Worm (Caenorhabditis elegans) whole organism, young adult: Measurements from ENCODE around the gene npr-29.

Experiments
- B0019.2 ChIP-seq: fragments of 200-800 bp; sonication (Bioruptor generic); conservative IDR thresholded peaks from 2 replicates; pipeline ENCODE4 v1.3.6; 2022; ENCODE audit warnings: missing genetic modification reagents, missing genetic modification characterization, missing compliant biosample characterization
- F23B12.7 ChIP-seq: sonication (generic microtip); optimal IDR thresholded peaks from 2 replicates; lab custom pipeline; 2017; ENCODE audit warnings: missing genetic modification characterization, mild to moderate bottlenecking, missing compliant biosample characterization, antibody characterized with exemption, moderate library complexity; ENCODE audit not compliant: insufficient read depth
- K11D2.4 ChIP-seq: fragments of 200-800 bp; sonication (Bioruptor generic); IDR thresholded peaks from 2 replicates; pipeline ENCODE4 v1.3.6; 2022; ENCODE audit warnings: missing genetic modification reagents, missing genetic modification characterization, missing compliant biosample characterization
- T07F8.4 ChIP-seq: sonication (generic microtip); optimal IDR thresholded peaks from 2 replicates; lab custom pipeline; 2016; ENCODE audit warnings: mild to moderate bottlenecking, missing genetic modification characterization, moderate library complexity, missing compliant biosample characterization
- Y79H2A.3 ChIP-seq: fragments of 200-800 bp; sonication (Bioruptor generic); conservative IDR thresholded peaks from 2 replicates; pipeline ENCODE4 v1.3.6; 2022; ENCODE audit warnings: missing genetic modification reagents, missing genetic modification characterization, missing compliant biosample characterization
- Y95B8A.8 ChIP-seq: fragments of 200-800 bp; sonication (Bioruptor generic); IDR thresholded peaks from 2 replicates; pipeline ENCODE4 v1.3.6; 2022; ENCODE audit warnings: missing genetic modification reagents, missing genetic modification characterization, missing compliant biosample characterization
- aptf-3 ChIP-seq: fragments of 200-800 bp; sonication (Bioruptor generic); IDR thresholded peaks from 2 replicates; pipeline ENCODE4 v1.3.6; 2022; ENCODE audit warnings: missing genetic modification characterization, missing compliant biosample characterization
- attf-6 ChIP-seq: fragments of 200-800 bp; sonication (Bioruptor generic); IDR thresholded peaks from 2 replicates; pipeline ENCODE4 v1.3.6; 2022; ENCODE audit warnings: missing genetic modification reagents, missing genetic modification characterization, missing compliant biosample characterization
- bed-2 ChIP-seq: fragments of 200-800 bp; sonication (Bioruptor generic); IDR thresholded peaks from 2 replicates; pipeline ENCODE4 v1.3.6; 2022; ENCODE audit warnings: missing genetic modification reagents, missing genetic modification characterization, missing compliant biosample characterization
- cebp-1 ChIP-seq, 2 experiments: fragments of 200-800 bp in 1 of 2; sonication (Bioruptor generic) in 1 of 2; sonication (generic microtip) in 1 of 2; IDR thresholded peaks in 1 of 2; optimal IDR thresholded peaks in 1 of 2; 2 replicates each; pipeline versions ENCODE4 v1.3.6 to Lab custom; 2017 to 2022; ENCODE audit warnings: missing compliant biosample characterization in 2 of 2, missing genetic modification characterization in 2 of 2, mild to moderate bottlenecking in 1 of 2, missing genetic modification reagents in 1 of 2, moderate library complexity in 1 of 2
- ceh-27 ChIP-seq: fragments of 200-800 bp; sonication (Bioruptor generic); optimal IDR thresholded peaks from 2 replicates; lab custom pipeline; 2018; ENCODE audit warnings: mild to moderate bottlenecking, missing genetic modification characterization, moderate library complexity, missing compliant biosample characterization
- die-1 ChIP-seq: sonication (generic microtip); optimal IDR thresholded peaks from 2 replicates; lab custom pipeline; 2016; ENCODE audit warnings: missing genotype, mild to moderate bottlenecking, missing genetic modification characterization, missing compliant biosample characterization
- dox-1 ChIP-seq: fragments of 200-800 bp; sonication (Bioruptor generic); IDR thresholded peaks from 2 replicates; pipeline ENCODE4 v1.3.6; 2022; ENCODE audit warnings: missing genetic modification reagents, missing genetic modification characterization, missing compliant biosample characterization
- ets-4 ChIP-seq: fragments of 200-800 bp; sonication (Bioruptor generic); optimal IDR thresholded peaks from 2 replicates; lab custom pipeline; 2018; ENCODE audit warnings: mild to moderate bottlenecking, missing genetic modification characterization, missing compliant biosample characterization
- gei-17 ChIP-seq: fragments of 200-800 bp; sonication (Bioruptor generic); optimal IDR thresholded peaks from 2 replicates; lab custom pipeline; 2018; ENCODE audit warnings: mild to moderate bottlenecking, missing genetic modification characterization, missing compliant biosample characterization
- hmg-20 ChIP-seq: fragments of 200-800 bp; sonication (Bioruptor generic); IDR thresholded peaks from 2 replicates; pipeline ENCODE4 v1.3.6; 2022; ENCODE audit warnings: missing genetic modification reagents, missing genetic modification characterization, missing compliant biosample characterization
- let-526 ChIP-seq: fragments of 200-800 bp; sonication (Bioruptor generic); IDR thresholded peaks from 2 replicates; pipeline ENCODE4 v1.3.6; 2022; ENCODE audit warnings: missing genetic modification reagents, missing genetic modification characterization, missing compliant biosample characterization
- let-607 ChIP-seq, 2 experiments: fragments of 200-800 bp in 1 of 2; sonication (Bioruptor generic) in 1 of 2; sonication (generic microtip) in 1 of 2; optimal IDR thresholded peaks; 2 replicates each; lab custom pipeline; 2016 to 2018; ENCODE audit warnings: mild to moderate bottlenecking in 2 of 2, missing compliant biosample characterization in 2 of 2, missing genetic modification characterization in 2 of 2, moderate library complexity in 2 of 2, missing genotype in 1 of 2
- lin-35 ChIP-seq, 3 experiments: fragments of 150-350 bp in 2 of 3; sonication (generic microtip) in 1 of 3; optimal IDR thresholded peaks; 2 replicates each; lab custom pipeline; 2014 to 2018; ENCODE audit warnings: missing biosample characterization in 3 of 3, missing genetic modification characterization in 3 of 3, missing genetic modification reagents in 3 of 3
- lin-40 ChIP-seq: sonication (generic microtip); optimal IDR thresholded peaks from 2 replicates; lab custom pipeline; 2016; ENCODE audit warnings: missing genetic modification characterization, mild to moderate bottlenecking, missing compliant biosample characterization, missing genotype, missing genetic modification reagents
- lir-1 ChIP-seq: fragments of 200-800 bp; sonication (Bioruptor generic); conservative IDR thresholded peaks from 2 replicates; pipeline ENCODE4 v1.3.6; 2022; ENCODE audit warnings: missing genetic modification reagents, missing genetic modification characterization, missing compliant biosample characterization
- lsl-1 ChIP-seq: fragments of 200-800 bp; sonication (Bioruptor generic); optimal IDR thresholded peaks from 2 replicates; lab custom pipeline; 2018; ENCODE audit warnings: mild to moderate bottlenecking, missing genetic modification characterization, moderate library complexity, missing compliant biosample characterization
- madf-6 ChIP-seq: fragments of 200-800 bp; sonication (Bioruptor generic); IDR thresholded peaks from 2 replicates; pipeline ENCODE4 v1.3.6; 2022; ENCODE audit warnings: missing genetic modification reagents, missing genetic modification characterization, missing compliant biosample characterization
- nfya-1 ChIP-seq: sonication (generic microtip); optimal IDR thresholded peaks from 2 replicates; lab custom pipeline; 2017; ENCODE audit warnings: antibody characterized with exemption, missing compliant biosample characterization, missing genetic modification characterization, borderline replicate concordance; ENCODE audit not compliant: insufficient read depth
- nfyb-1 ChIP-seq: fragments of 200-800 bp; sonication (Bioruptor generic); IDR thresholded peaks from 2 replicates; pipeline ENCODE4 v1.3.6; 2022; ENCODE audit warnings: missing genetic modification reagents, missing genetic modification characterization, missing compliant biosample characterization
- nhr-27 ChIP-seq: fragments of 200-800 bp; sonication (Bioruptor generic); optimal IDR thresholded peaks from 2 replicates; lab custom pipeline; 2018; ENCODE audit warnings: mild to moderate bottlenecking, missing genetic modification characterization, moderate library complexity, missing compliant biosample characterization
- nhr-80 ChIP-seq: sonication (generic microtip); optimal IDR thresholded peaks from 2 replicates; lab custom pipeline; 2016; ENCODE audit warnings: missing genetic modification characterization, missing compliant biosample characterization
- rec-8 ChIP-seq, 2 experiments: sonication (generic microtip); optimal IDR thresholded peaks; 2 replicates each; lab custom pipeline; 2016; ENCODE audit warnings: mild to moderate bottlenecking in 2 of 2, missing genetic modification characterization in 2 of 2, missing genetic modification reagents in 2 of 2, missing genotype in 2 of 2, missing biosample characterization in 1 of 2, missing compliant biosample characterization in 1 of 2, moderate library complexity in 1 of 2
- snpc-1.1 ChIP-seq: sonication (generic microtip); optimal IDR thresholded peaks from 2 replicates; lab custom pipeline; 2017; ENCODE audit warnings: missing genetic modification characterization, mild to moderate bottlenecking, missing compliant biosample characterization, antibody characterized with exemption, moderate library complexity, missing genotype, missing genetic modification reagents; ENCODE audit not compliant: insufficient read depth
- unc-130 ChIP-seq: sonication (generic microtip); optimal IDR thresholded peaks from 2 replicates; lab custom pipeline; 2016; ENCODE audit warnings: missing genetic modification reagents, missing genetic modification characterization, missing compliant biosample characterization
- ztf-22 ChIP-seq: fragments of 200-800 bp; sonication (Bioruptor generic); optimal IDR thresholded peaks from 2 replicates; lab custom pipeline; 2018; ENCODE audit warnings: mild to moderate bottlenecking, missing genetic modification characterization, moderate library complexity, missing compliant biosample characterization
- ztf-26 ChIP-seq: sonication (generic microtip); optimal IDR thresholded peaks from 2 replicates; lab custom pipeline; 2017; ENCODE audit warnings: missing genetic modification characterization, missing compliant biosample characterization

The npr-29 gene

ce11 chrIII:9215367-9215766 lies at the start of gene npr-29:
Gene npr-29 (minus strand): TSS chrIII:9215467.
- no peak for TF ChIP-seq aptf-3 (GFP tag; lab: Robert Waterston, UW)
- no peak for TF ChIP-seq nfya-1 (tag; lab: Kevin White, UChicago)
- TF ChIP-seq K11D2.4 (GFP tag; lab: Robert Waterston, UW) = no peak
- no peak for TF ChIP-seq Y95B8A.8 (GFP tag; lab: Robert Waterston, UW)
- TF ChIP-seq unc-130 = no peak
- no peak for TF ChIP-seq snpc-1.1 (tag; lab: Kevin White, UChicago)
- no peak for TF ChIP-seq dox-1
- TF ChIP-seq ceh-27 (GFP tag; lab: Kevin White, UChicago) = no peak
- TF ChIP-seq F23B12.7 (tag; lab: Kevin White, UChicago) = no peak
- no peak for TF ChIP-seq ztf-26 (tag; lab: Kevin White, UChicago)
- no peak for TF ChIP-seq lir-1 (GFP tag; lab: Robert Waterston, UW)
- no peak for TF ChIP-seq let-607 (tag; optimal IDR thresholded peaks at IDR 0.05; lab: Kevin White, UChicago)
- no peak for TF ChIP-seq lsl-1 (GFP tag; lab: Kevin White, UChicago)
- TF ChIP-seq, all 124 proteins: peak for 0

- TF ChIP-seq nfyb-1 (GFP tag; lab: Robert Waterston, UW) (no peak), rec-8 (tag; optimal IDR thresholded peaks at IDR 0.05; lab: Kevin White, UChicago) (no peak), die-1 (no peak), lin-35 (GFP tag; optimal IDR thresholded peaks at IDR 0.05; lab: Kevin White, UChicago) (no peak), nhr-80 (peak; percentile 54)
Observed at ce11 chrIII:9258510-9258909, 43.2 kb upstream of the npr-29 start.

ce11 chrIII:9256961-9257360 lies 41.7 kb upstream of the npr-29 start, which contains the start of gene M01A8.1:
Gene M01A8.1 (plus strand): TSS chrIII:9257261.
- TF ChIP-seq nhr-27 (tag; lab: Kevin White, UChicago) (no peak), ets-4 (GFP tag; lab: Kevin White, UChicago) (no peak), nhr-80 (no peak), gei-17 (GFP tag; lab: Kevin White, UChicago) (no peak), nfya-1 (tag; lab: Kevin White, UChicago) (no peak), B0019.2 (GFP tag; lab: Robert Waterston, UW) (no peak), hmg-20 (GFP tag; lab: Robert Waterston, UW) (no peak), let-526 (GFP tag; lab: Robert Waterston, UW) (no peak), attf-6 (no peak), ztf-22 (no peak), bed-2 (GFP tag; lab: Robert Waterston, UW) (no peak), T07F8.4 (tag; lab: Kevin White, UChicago) (no peak)
- TF ChIP-seq, all 124 proteins: peak for 0

- TF ChIP-seq madf-6 (GFP tag; lab: Robert Waterston, UW) (no peak), nhr-80 (peak; percentile 79), cebp-1 (GFP tag; IDR thresholded peaks at IDR 0.05; lab: Robert Waterston, UW) (peak; percentile 39; the same call in 1 of the 2 replicates), cebp-1 (tag; optimal IDR thresholded peaks at IDR 0.05; lab: Kevin White, UChicago) (no peak)
Observed at ce11 chrIII:9255801-9256200, 40.5 kb upstream of the npr-29 start.

ce11 chrIII:9254988-9255387 lies 39.7 kb upstream of the npr-29 start:
- TF ChIP-seq let-526 (GFP tag; lab: Robert Waterston, UW) (no peak), lin-40 (no peak), Y79H2A.3 (GFP tag; lab: Robert Waterston, UW) (no peak), K11D2.4 (GFP tag; lab: Robert Waterston, UW) (no peak), nhr-80 (peak; percentile 69)
- TF ChIP-seq, all 124 proteins: peak for 1
